Worm (Caenorhabditis elegans) whole organism, midembryonic: ENCODE results near the gene nhr-131.

ENCODE experiments used
- flt-1 ChIP-seq: fragments of 200-800 bp; sonication (Bioruptor generic); IDR thresholded peaks from 2 replicates; pipeline ENCODE4 v1.3.6; 2022; ENCODE audit warnings: missing genetic modification characterization, missing compliant biosample characterization
- klf-2 ChIP-seq: fragments of 200-800 bp; sonication (Bioruptor generic); conservative IDR thresholded peaks from 2 replicates; pipeline ENCODE4 v1.3.6; 2022; ENCODE audit warnings: missing genetic modification reagents, missing genetic modification characterization, missing compliant biosample characterization
- ref-1 ChIP-seq: fragments of 200-800 bp; sonication (Bioruptor generic); conservative IDR thresholded peaks from 2 replicates; pipeline ENCODE4 v1.3.6; 2022; ENCODE audit warnings: missing genetic modification reagents, missing genetic modification characterization, missing compliant biosample characterization
- ztf-23 ChIP-seq: fragments of 200-800 bp; sonication (Bioruptor generic); IDR thresholded peaks from 2 replicates; pipeline ENCODE4 v1.3.6; 2022; ENCODE audit warnings: missing genetic modification reagents, missing genetic modification characterization, missing compliant biosample characterization
- ztf-29 ChIP-seq: fragments of 200-800 bp; sonication (Bioruptor generic); IDR thresholded peaks from 2 replicates; pipeline ENCODE4 v1.3.6; 2022; ENCODE audit warnings: missing genetic modification reagents, missing genetic modification characterization, missing compliant biosample characterization

ce11 chrV:536571-536970 is 42.4 kb downstream of the nhr-131 start, which contains the start of gene C14C6.5:
- TF ChIP-seq ztf-23 (GFP tag; lab: Robert Waterston, UW) = no peak
- no peak for TF ChIP-seq flt-1 (GFP tag; lab: Robert Waterston, UW)
- TF ChIP-seq ztf-29 (GFP tag; lab: Robert Waterston, UW) = no peak
- TF ChIP-seq ref-1 (GFP tag; lab: Robert Waterston, UW) = no peak
- no peak for TF ChIP-seq klf-2 (GFP tag; lab: Robert Waterston, UW)
